Fruit fly (Drosophila melanogaster) whole organism, embryonic: ENCODE results near the gene Snx1.
A peak's percentile ranks its signal among the peaks of the same experiment; 100 is the strongest.

Experiments
- Atf3 ChIP-seq: fragments of 200-800 bp; sonication (Bioruptor generic); optimal IDR thresholded peaks from 3 replicates; lab custom pipeline; 2016; ENCODE audit warnings: missing biosample characterization, missing genetic modification characterization
- CG10209 ChIP-seq: fragments of 200-800 bp; sonication (Bioruptor generic); optimal IDR thresholded peaks from 3 replicates; lab custom pipeline; 2017; ENCODE audit warnings: missing biosample characterization, mild to moderate bottlenecking, missing genetic modification characterization, missing genetic modification reagents
- CG1792 ChIP-seq: fragments of 200-800 bp; sonication (Bioruptor generic); optimal IDR thresholded peaks from 2 replicates; lab custom pipeline; 2016; ENCODE audit warnings: missing biosample characterization, missing genetic modification characterization
- CG3163 ChIP-seq: fragments of 200-800 bp; sonication (Bioruptor generic); optimal IDR thresholded peaks from 3 replicates; lab custom pipeline; 2016; ENCODE audit warnings: missing biosample characterization, missing genetic modification characterization
- CG33557 ChIP-seq: fragments of 200-800 bp; sonication (Bioruptor generic); optimal IDR thresholded peaks from 2 replicates; lab custom pipeline; 2019; ENCODE audit warnings: missing biosample characterization, mild to moderate bottlenecking, missing genetic modification characterization, moderate library complexity
- CG4360 ChIP-seq: fragments of 200-800 bp; sonication (Bioruptor generic); IDR thresholded peaks from 2 replicates; pipeline ENCODE4 v1.3.6; 2022; ENCODE audit warnings: missing biosample characterization, missing genetic modification characterization
- CG4617 ChIP-seq: fragments of 200-800 bp; sonication (Bioruptor generic); optimal IDR thresholded peaks from 3 replicates; lab custom pipeline; 2016; ENCODE audit warnings: missing biosample characterization, missing genetic modification characterization, borderline replicate concordance
- ERR ChIP-seq: fragments of 200-800 bp; sonication (Bioruptor generic); optimal IDR thresholded peaks from 2 replicates; lab custom pipeline; 2016; ENCODE audit warnings: missing biosample characterization, missing genetic modification characterization
- Hey ChIP-seq: fragments of 200-800 bp; sonication (Bioruptor generic); optimal IDR thresholded peaks from 3 replicates; lab custom pipeline; 2018; ENCODE audit warnings: missing biosample characterization, mild to moderate bottlenecking, missing genetic modification characterization
- ab ChIP-seq: fragments of 200-800 bp; sonication (Bioruptor generic); optimal IDR thresholded peaks from 2 replicates; lab custom pipeline; 2016; ENCODE audit warnings: missing biosample characterization, missing genetic modification characterization
- danr ChIP-seq: fragments of 200-800 bp; sonication (Bioruptor generic); IDR thresholded peaks from 2 replicates; pipeline ENCODE4 v1.3.6; 2022; ENCODE audit warnings: missing biosample characterization, missing genetic modification characterization
- klu ChIP-seq: fragments of 200-800 bp; sonication (Bioruptor generic); IDR thresholded peaks from 2 replicates; pipeline ENCODE4 v1.3.6; 2022; ENCODE audit warnings: missing biosample characterization, missing genetic modification characterization
- lola ChIP-seq, 3 experiments: fragments of >200 bp in 2 of 3; fragments of 200-800 bp in 1 of 3; sonication (Bioruptor generic) in 1 of 3; optimal IDR thresholded peaks; 2 replicates each; lab custom pipeline; 2017 to 2019; ENCODE audit warnings: missing biosample characterization in 3 of 3, missing genetic modification characterization in 3 of 3, mild to moderate bottlenecking in 1 of 3, moderate library complexity in 1 of 3
- vnd ChIP-seq: fragments of 200-800 bp; sonication (Bioruptor generic); IDR thresholded peaks from 3 replicates; pipeline ENCODE4 v1.3.6; 2022; ENCODE audit warnings: missing biosample characterization, missing genetic modification characterization; ENCODE audit not compliant: partially characterized antibody

dm6 chr2L:3439502-3439901 lies 10.0 kb upstream of the Snx1 start:
- no peak for TF ChIP-seq CG10209
- TF ChIP-seq danr (GFP tag; lab: Robert Waterston, UW): no peak
- TF ChIP-seq CG1792 (GFP tag; lab: Kevin White, UChicago): no peak
- no peak for TF ChIP-seq ERR (GFP tag; lab: Kevin White, UChicago)
- TF ChIP-seq CG3163 (GFP tag; lab: Kevin White, UChicago): no peak
- TF ChIP-seq ab (GFP tag; lab: Kevin White, UChicago): no peak
- TF ChIP-seq CG4617 (GFP tag; lab: Kevin White, UChicago): no peak
- TF ChIP-seq vnd (GFP tag; lab: Robert Waterston, UW): no peak
- no peak for TF ChIP-seq Atf3 (GFP tag; lab: Kevin White, UChicago)
- TF ChIP-seq Hey (tag; lab: Kevin White, UChicago): no peak
- peak in 1 of 3 experiments; percentile 70 for TF ChIP-seq lola (GFP tag; optimal IDR thresholded peaks at IDR 0.05; lab: Kevin White, UChicago)
- TF ChIP-seq CG33557 (GFP tag; lab: Kevin White, UChicago): peak; percentile 31
- TF ChIP-seq klu (GFP tag; lab: Robert Waterston, UW): no peak
- no peak for TF ChIP-seq CG4360 (GFP tag; lab: Robert Waterston, UW)
